Worm (Caenorhabditis elegans) whole organism, late embryonic: ENCODE data around the gene pck-1.

Source experiments
- C38D4.7 ChIP-seq: fragments of 200-800 bp; sonication (Bioruptor generic); optimal IDR thresholded peaks from 2 replicates; lab custom pipeline; 2018; ENCODE audit warnings: mild to moderate bottlenecking, missing genetic modification characterization, moderate library complexity, missing compliant biosample characterization
- F13H6.1 ChIP-seq: sonication (generic microtip); optimal IDR thresholded peaks from 2 replicates; lab custom pipeline; 2016; ENCODE audit warnings: missing genetic modification characterization, missing compliant biosample characterization
- K02D7.2 ChIP-seq: sonication (generic microtip); optimal IDR thresholded peaks from 2 replicates; lab custom pipeline; 2017; ENCODE audit warnings: mild to moderate bottlenecking, missing genetic modification characterization, missing compliant biosample characterization
- K09A11.1 ChIP-seq: sonication (generic microtip); optimal IDR thresholded peaks from 2 replicates; lab custom pipeline; 2017; ENCODE audit warnings: antibody characterized with exemption, mild to moderate bottlenecking, missing genetic modification characterization, missing compliant biosample characterization; ENCODE audit not compliant: insufficient read depth
- T23F11.4 ChIP-seq: fragments of 200-800 bp; sonication (Bioruptor generic); optimal IDR thresholded peaks from 2 replicates; lab custom pipeline; 2018; ENCODE audit warnings: mild to moderate bottlenecking, missing genetic modification characterization, missing compliant biosample characterization
- ahr-1 ChIP-seq: sonication (generic microtip); optimal IDR thresholded peaks from 2 replicates; lab custom pipeline; 2016; ENCODE audit warnings: missing genetic modification characterization, missing compliant biosample characterization
- ama-1 ChIP-seq: fragments of 150-350 bp; optimal IDR thresholded peaks from 2 replicates; lab custom pipeline; 2014
- ceh-18 ChIP-seq: sonication (generic microtip); optimal IDR thresholded peaks from 2 replicates; lab custom pipeline; 2016; ENCODE audit warnings: missing genetic modification characterization, missing compliant biosample characterization
- ceh-2 ChIP-seq: sonication (generic microtip); optimal IDR thresholded peaks from 2 replicates; lab custom pipeline; 2016; ENCODE audit warnings: missing genotype, missing genetic modification characterization, missing compliant biosample characterization
- ceh-30 ChIP-seq: fragments of 150-350 bp; optimal IDR thresholded peaks from 2 replicates; lab custom pipeline; 2014; ENCODE audit warnings: missing biosample characterization, missing genetic modification characterization
- ceh-31 ChIP-seq: sonication (generic microtip); optimal IDR thresholded peaks from 2 replicates; lab custom pipeline; 2016; ENCODE audit warnings: missing genetic modification characterization, missing compliant biosample characterization
- ceh-45 ChIP-seq: fragments of 200-800 bp; sonication (Bioruptor generic); IDR thresholded peaks from 2 replicates; pipeline ENCODE4 v1.3.6; 2022; ENCODE audit warnings: missing genetic modification reagents, missing genetic modification characterization, missing compliant biosample characterization
- ceh-48 ChIP-seq: sonication (generic microtip); optimal IDR thresholded peaks from 2 replicates; lab custom pipeline; 2016; ENCODE audit warnings: missing genetic modification characterization, inconsistent platforms, missing compliant biosample characterization
- ceh-6 ChIP-seq: fragments of 200-800 bp; sonication (Bioruptor generic); optimal IDR thresholded peaks from 2 replicates; lab custom pipeline; 2018; ENCODE audit warnings: mild to moderate bottlenecking, missing genetic modification characterization, missing compliant biosample characterization
- ceh-9 ChIP-seq: sonication (generic microtip); optimal IDR thresholded peaks from 2 replicates; lab custom pipeline; 2016; ENCODE audit warnings: mild to moderate bottlenecking, missing genetic modification characterization, inconsistent platforms, missing compliant biosample characterization
- che-1 ChIP-seq: sonication (generic microtip); optimal IDR thresholded peaks from 2 replicates; lab custom pipeline; 2016; ENCODE audit warnings: mild to moderate bottlenecking, missing genetic modification characterization, missing compliant biosample characterization
- dve-1 ChIP-seq: sonication (generic microtip); optimal IDR thresholded peaks from 2 replicates; lab custom pipeline; 2017; ENCODE audit warnings: antibody characterized with exemption, mild to moderate bottlenecking, missing genetic modification characterization, missing compliant biosample characterization
- elt-2 ChIP-seq: sonication (generic microtip); optimal IDR thresholded peaks from 2 replicates; lab custom pipeline; 2016; ENCODE audit warnings: missing genetic modification reagents, missing genetic modification characterization, missing compliant biosample characterization
- fax-1 ChIP-seq: sonication (generic microtip); optimal IDR thresholded peaks from 2 replicates; lab custom pipeline; 2016; ENCODE audit warnings: missing genotype, missing genetic modification characterization, missing compliant biosample characterization
- fkh-6 ChIP-seq: sonication (generic microtip); optimal IDR thresholded peaks from 2 replicates; lab custom pipeline; 2016; ENCODE audit warnings: missing genetic modification characterization, missing compliant biosample characterization
- hlh-13 ChIP-seq: fragments of 200-800 bp; sonication (Bioruptor generic); optimal IDR thresholded peaks from 2 replicates; lab custom pipeline; 2018; ENCODE audit warnings: mild to moderate bottlenecking, missing genetic modification characterization, missing compliant biosample characterization
- hlh-6 ChIP-seq: sonication (generic microtip); optimal IDR thresholded peaks from 2 replicates; lab custom pipeline; 2016; ENCODE audit warnings: missing genotype, missing genetic modification characterization, missing compliant biosample characterization
- mec-3 ChIP-seq: sonication (generic microtip); optimal IDR thresholded peaks from 2 replicates; lab custom pipeline; 2016; ENCODE audit warnings: borderline replicate concordance, missing genetic modification characterization, missing compliant biosample characterization
- nfya-1 ChIP-seq: sonication (generic microtip); optimal IDR thresholded peaks from 2 replicates; lab custom pipeline; 2017; ENCODE audit warnings: missing genetic modification characterization, mild to moderate bottlenecking, missing compliant biosample characterization, antibody characterized with exemption, moderate library complexity
- nhr-232 ChIP-seq: sonication (generic microtip); optimal IDR thresholded peaks from 2 replicates; lab custom pipeline; 2016; ENCODE audit warnings: missing genetic modification characterization, missing compliant biosample characterization
- pag-3 ChIP-seq: sonication (generic microtip); optimal IDR thresholded peaks from 2 replicates; lab custom pipeline; 2016; ENCODE audit warnings: missing compliant biosample characterization, missing genetic modification characterization, borderline replicate concordance
- pat-9 ChIP-seq: fragments of 200-800 bp; sonication (Bioruptor generic); optimal IDR thresholded peaks from 2 replicates; lab custom pipeline; 2018; ENCODE audit warnings: mild to moderate bottlenecking, missing genetic modification characterization, moderate library complexity, missing compliant biosample characterization
- pax-1 ChIP-seq: fragments of 150-350 bp; optimal IDR thresholded peaks from 2 replicates; lab custom pipeline; 2014; ENCODE audit warnings: missing biosample characterization, missing genetic modification characterization
- pha-2 ChIP-seq: sonication (generic microtip); optimal IDR thresholded peaks from 2 replicates; lab custom pipeline; 2017; ENCODE audit warnings: mild to moderate bottlenecking, missing genetic modification characterization, missing compliant biosample characterization
- sox-2 ChIP-seq: fragments of 200-800 bp; sonication (Bioruptor generic); IDR thresholded peaks from 2 replicates; pipeline ENCODE4 v1.3.6; 2022; ENCODE audit warnings: missing genetic modification reagents, missing genetic modification characterization, missing compliant biosample characterization
- tbx-2 ChIP-seq: sonication (generic microtip); optimal IDR thresholded peaks from 2 replicates; lab custom pipeline; 2016; ENCODE audit warnings: missing genetic modification characterization, missing compliant biosample characterization
- unc-55 ChIP-seq: sonication (generic microtip); optimal IDR thresholded peaks from 2 replicates; lab custom pipeline; 2017; ENCODE audit warnings: missing biosample characterization, missing genetic modification reagents, missing genetic modification characterization
- unc-86 ChIP-seq: sonication (generic microtip); optimal IDR thresholded peaks from 2 replicates; lab custom pipeline; 2016; ENCODE audit warnings: missing genetic modification characterization, missing compliant biosample characterization
- ztf-16 ChIP-seq: sonication (generic microtip); optimal IDR thresholded peaks from 2 replicates; lab custom pipeline; 2017; ENCODE audit warnings: missing genetic modification characterization, missing compliant biosample characterization

pck-1 gene

DNA sequence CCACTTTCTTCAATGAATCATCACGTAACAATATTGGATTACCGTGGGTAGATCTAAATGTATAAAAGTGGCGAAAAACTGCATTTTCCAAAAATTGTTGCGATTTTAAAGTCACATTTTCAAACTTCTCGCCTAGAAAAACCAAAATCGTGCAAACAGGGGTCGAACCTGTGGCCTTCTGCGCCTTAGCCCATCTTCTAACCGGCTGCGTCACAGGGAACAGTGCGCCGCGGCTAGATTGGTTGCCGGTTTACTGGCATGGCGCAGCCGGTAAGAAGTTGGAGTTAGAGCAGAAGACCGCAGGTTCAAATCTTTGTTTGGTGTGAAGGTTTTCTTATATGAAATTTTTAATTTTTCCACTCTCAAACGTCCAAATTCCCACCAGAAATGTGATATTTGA, 17.0 kb downstream of the pck-1 start:
- TF ChIP-seq ceh-18 (tag; lab: Kevin White, UChicago): no peak

DNA sequence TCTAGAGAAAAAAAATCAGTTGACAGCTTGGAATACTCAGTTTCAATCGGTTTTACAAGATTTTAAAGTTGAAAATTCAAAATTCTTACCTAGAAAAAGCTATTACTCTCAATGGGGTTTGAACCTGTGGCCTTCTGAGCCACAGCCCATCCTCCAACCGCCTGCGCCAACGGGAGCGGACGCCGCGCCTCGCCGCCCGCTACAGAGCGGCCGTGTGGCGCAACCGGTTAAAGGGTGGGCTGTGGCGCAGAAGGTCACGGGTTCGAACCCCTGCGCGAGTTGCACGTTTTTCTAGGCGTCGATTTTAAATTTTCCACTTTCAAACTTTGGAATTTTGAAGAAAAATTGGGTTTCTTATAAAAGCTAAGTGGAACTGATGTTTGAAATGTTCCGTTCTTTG, 17.7 kb downstream of the pck-1 start:
- TF ChIP-seq unc-86 (tag; lab: Kevin White, UChicago) (peak; percentile 24), fkh-6 (no peak)

DNA sequence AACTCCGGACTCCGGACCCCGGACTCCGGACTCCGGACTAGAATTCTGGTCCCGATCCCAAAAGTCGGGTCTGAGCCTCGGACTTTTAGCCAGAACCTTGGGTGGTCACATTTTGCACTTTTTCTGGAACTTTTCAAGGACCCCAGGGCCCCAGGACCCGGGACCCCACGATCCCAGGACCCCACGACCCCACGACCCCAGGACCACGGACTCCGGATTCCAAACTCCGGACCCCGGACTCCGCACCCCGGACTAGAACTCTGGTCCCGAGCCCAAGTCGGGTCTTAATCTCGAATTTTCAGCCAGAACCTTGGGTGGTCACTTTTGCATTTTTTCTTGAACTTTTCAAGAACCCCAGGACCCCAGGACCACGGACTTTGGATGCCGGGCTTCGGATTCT, 23.3 kb downstream of the pck-1 start:
- TF ChIP-seq nfya-1 (tag; lab: Kevin White, UChicago) (no peak), K09A11.1 (tag; lab: Kevin White, UChicago) (no peak), K02D7.2 (tag; lab: Kevin White, UChicago) (no peak), ama-1 (lab: Kevin White, UChicago) (no peak), sox-2 (GFP tag; lab: Robert Waterston, UW) (no peak), pha-2 (tag; lab: Kevin White, UChicago) (no peak), ceh-48 (no peak), pax-1 (no peak)

DNA sequence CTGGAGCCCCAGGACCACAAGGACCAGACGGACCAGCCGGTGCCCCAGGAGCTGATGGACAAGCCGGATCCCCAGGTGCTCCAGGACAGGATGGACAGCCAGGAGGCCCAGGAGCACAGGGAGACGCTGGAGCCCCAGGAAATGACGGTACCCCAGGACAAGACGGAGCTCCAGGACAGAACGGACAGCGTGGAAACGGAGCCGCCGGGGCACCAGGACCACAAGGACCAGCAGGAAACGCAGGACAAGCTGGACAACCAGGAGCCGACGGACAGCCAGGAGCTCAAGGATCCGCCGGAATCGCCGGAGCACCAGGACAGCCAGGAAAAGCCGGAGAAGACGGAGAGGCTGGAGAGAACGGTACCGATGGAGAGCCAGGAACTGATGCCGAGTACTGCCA, 24.6 kb downstream of the pck-1 start:
- no peak for TF ChIP-seq ceh-30 (tag; lab: Kevin White, UChicago)
- no peak for TF ChIP-seq ceh-48
- no peak for TF ChIP-seq nhr-232 (tag; lab: Kevin White, UChicago)
- TF ChIP-seq K09A11.1 (tag; lab: Kevin White, UChicago): no peak
- no peak for TF ChIP-seq F13H6.1 (tag; lab: Kevin White, UChicago)
- no peak for TF ChIP-seq mec-3 (tag; lab: Kevin White, UChicago)
- no peak for TF ChIP-seq unc-86 (tag; lab: Kevin White, UChicago)
- TF ChIP-seq hlh-13 (GFP tag; lab: Kevin White, UChicago): no peak
- TF ChIP-seq ceh-9 (tag; lab: Kevin White, UChicago): no peak
- TF ChIP-seq pat-9: no peak
- no peak for TF ChIP-seq ceh-45 (GFP tag; lab: Robert Waterston, UW)
- TF ChIP-seq fax-1: no peak
- TF ChIP-seq T23F11.4: no peak
- no peak for TF ChIP-seq nfya-1 (tag; lab: Kevin White, UChicago)

DNA sequence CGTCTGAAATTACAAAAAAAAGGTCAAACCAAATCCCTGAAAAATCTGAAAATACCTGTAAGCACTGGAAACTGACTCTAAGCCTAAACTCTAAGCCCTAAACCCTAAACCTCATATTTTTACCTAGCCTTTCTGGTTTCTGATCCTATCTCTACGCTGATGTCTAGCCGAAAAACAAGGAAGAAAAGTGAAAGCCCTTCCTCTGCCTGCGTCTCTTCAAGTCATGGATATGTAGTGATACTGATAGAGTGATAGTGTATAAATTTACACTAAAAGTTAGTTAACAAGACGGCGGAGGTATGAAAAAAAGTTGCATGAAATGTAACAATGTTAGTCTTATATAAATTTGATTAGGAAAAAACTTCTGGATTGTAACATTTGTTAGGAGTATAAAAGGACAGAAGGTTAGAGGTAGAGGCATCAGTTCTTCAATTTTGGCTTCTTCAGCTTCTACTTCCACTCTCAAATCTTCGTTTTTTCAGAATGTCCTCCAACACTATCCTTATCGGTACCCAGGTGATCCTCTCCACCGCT, 25.4 kb downstream of the pck-1 start, which contains the start of gene col-88:
TSS of gene col-88 (plus strand) at position 484 of the 534 bp plus-strand sequence.
- TF ChIP-seq hlh-6: no peak

DNA sequence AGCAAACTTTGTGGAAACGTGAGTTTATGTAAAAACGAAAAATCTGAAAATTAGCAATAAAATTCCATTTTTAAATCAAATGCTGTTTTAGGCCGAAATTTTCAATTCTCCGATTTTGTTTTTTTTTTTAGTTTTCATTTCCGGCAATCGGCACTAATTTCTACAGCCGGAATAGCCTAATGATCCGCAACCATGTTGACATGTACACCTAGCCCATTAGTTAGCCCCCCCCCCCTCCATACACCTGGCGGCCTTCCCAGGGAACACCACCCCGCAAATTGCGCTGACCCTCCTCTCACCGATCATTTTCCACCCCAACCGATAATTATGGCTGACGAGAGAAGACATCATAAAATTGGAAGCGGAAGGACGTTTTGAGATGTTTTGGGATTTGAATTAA, 26.5 kb downstream of the pck-1 start:
- peak; percentile 26 for TF ChIP-seq ceh-31 (tag; lab: Kevin White, UChicago)
- TF ChIP-seq che-1: no peak
- no peak for TF ChIP-seq ztf-16 (tag; lab: Kevin White, UChicago)
- TF ChIP-seq dve-1 (tag; lab: Kevin White, UChicago): no peak
- TF ChIP-seq ceh-6 (GFP tag; lab: Kevin White, UChicago): no peak

DNA sequence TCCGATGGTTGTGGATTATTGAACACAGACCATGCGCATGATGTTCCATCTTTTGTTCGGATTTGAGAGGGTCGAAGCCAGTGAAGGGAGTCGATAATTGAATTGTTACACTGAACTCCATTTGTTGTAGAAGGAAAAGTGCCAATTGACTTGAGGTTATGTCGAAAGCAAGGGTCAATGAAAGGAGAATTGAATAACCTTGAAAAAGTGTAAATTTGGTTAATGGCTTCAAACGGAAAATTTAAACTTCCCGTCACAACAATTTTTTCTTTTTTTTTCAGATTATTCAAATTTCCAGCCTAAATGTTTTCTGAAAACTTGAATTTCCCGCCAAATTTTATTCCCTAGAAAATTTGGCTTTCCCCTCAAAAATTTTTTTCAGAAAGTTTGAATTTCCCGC, 27.9 kb downstream of the pck-1 start, which contains the start of gene clp-10:
TSS of gene clp-10 (minus strand) at position 101 of the 400 bp plus-strand sequence.
- no peak for TF ChIP-seq ama-1 (lab: Kevin White, UChicago)
- no peak for TF ChIP-seq C38D4.7 (GFP tag; lab: Kevin White, UChicago)
- TF ChIP-seq ceh-2 (tag; lab: Kevin White, UChicago): no peak
- no peak for TF ChIP-seq pag-3
- TF ChIP-seq unc-55 (GFP tag; lab: Kevin White, UChicago): no peak
- no peak for TF ChIP-seq mec-3 (tag; lab: Kevin White, UChicago)
- no peak for TF ChIP-seq tbx-2
- no peak for TF ChIP-seq hlh-13 (GFP tag; lab: Kevin White, UChicago)
- TF ChIP-seq T23F11.4: no peak
- TF ChIP-seq ahr-1 (tag; lab: Kevin White, UChicago): no peak
- TF ChIP-seq elt-2 (tag; lab: Kevin White, UChicago): no peak
